Worm (Caenorhabditis elegans) whole organism, L2 larva: ENCODE data around the gene let-711.
A peak's percentile ranks its signal among the peaks of the same experiment; 100 is the strongest.

Source experiments
- C34F6.9 ChIP-seq: fragments of 150-350 bp; optimal IDR thresholded peaks from 2 replicates; lab custom pipeline; 2014; ENCODE audit warnings: missing biosample characterization, missing genetic modification characterization
- F13H6.1 ChIP-seq: sonication (generic microtip); optimal IDR thresholded peaks from 2 replicates; lab custom pipeline; 2016; ENCODE audit warnings: missing genetic modification characterization, missing compliant biosample characterization
- R02D3.7 ChIP-seq: fragments of 150-350 bp; optimal IDR thresholded peaks from 2 replicates; lab custom pipeline; 2014; ENCODE audit warnings: missing biosample characterization, missing genetic modification characterization
- Y55F3AM.14 ChIP-seq: fragments of 200-800 bp; sonication (Bioruptor generic); optimal IDR thresholded peaks from 2 replicates; lab custom pipeline; 2018; ENCODE audit warnings: mild to moderate bottlenecking, missing genetic modification characterization, missing compliant biosample characterization
- ZK546.5 ChIP-seq: sonication (generic microtip); optimal IDR thresholded peaks from 2 replicates; lab custom pipeline; 2017; ENCODE audit warnings: missing biosample characterization, missing genetic modification characterization
- alr-1 ChIP-seq: fragments of 150-350 bp; optimal IDR thresholded peaks from 2 replicates; lab custom pipeline; 2014; ENCODE audit warnings: missing biosample characterization, missing genetic modification characterization
- aly-2 ChIP-seq: fragments of 150-350 bp; optimal IDR thresholded peaks from 2 replicates; lab custom pipeline; 2014; ENCODE audit warnings: missing biosample characterization, missing genetic modification characterization
- ama-1 ChIP-seq: fragments of 150-350 bp; optimal IDR thresholded peaks from 2 replicates; lab custom pipeline; 2018; ENCODE audit warnings: inconsistent platforms
- blmp-1 ChIP-seq: sonication (generic microtip); optimal IDR thresholded peaks from 2 replicates; lab custom pipeline; 2017; ENCODE audit warnings: missing genetic modification characterization, mild to moderate bottlenecking, missing compliant biosample characterization, antibody characterized with exemption, moderate library complexity; ENCODE audit not compliant: insufficient read depth
- ceh-16 ChIP-seq: fragments of 150-350 bp; optimal IDR thresholded peaks from 2 replicates; lab custom pipeline; 2014; ENCODE audit warnings: missing biosample characterization, missing genetic modification characterization
- ceh-82 ChIP-seq: fragments of 150-350 bp; optimal IDR thresholded peaks from 2 replicates; lab custom pipeline; 2014; ENCODE audit warnings: missing biosample characterization, missing genetic modification characterization
- crh-2 ChIP-seq: sonication (generic microtip); optimal IDR thresholded peaks from 2 replicates; lab custom pipeline; 2017; ENCODE audit warnings: missing biosample characterization, missing genetic modification characterization
- dmd-4 ChIP-seq: sonication (generic microtip); optimal IDR thresholded peaks from 2 replicates; lab custom pipeline; 2017; ENCODE audit warnings: missing biosample characterization, missing genetic modification characterization
- egl-27 ChIP-seq: sonication (generic microtip); optimal IDR thresholded peaks from 3 replicates; lab custom pipeline; 2017; ENCODE audit warnings: missing biosample characterization, missing genetic modification reagents, missing genetic modification characterization
- elt-1 ChIP-seq: fragments of 150-350 bp; optimal IDR thresholded peaks from 2 replicates; lab custom pipeline; 2014; ENCODE audit warnings: missing biosample characterization, missing genetic modification characterization
- elt-3 ChIP-seq: sonication (generic microtip); optimal IDR thresholded peaks from 2 replicates; lab custom pipeline; 2017; ENCODE audit warnings: missing biosample characterization, missing genetic modification characterization
- fos-1 ChIP-seq: fragments of 150-350 bp; optimal IDR thresholded peaks from 2 replicates; lab custom pipeline; 2014; ENCODE audit warnings: missing biosample characterization, missing genetic modification characterization
- gmeb-1 ChIP-seq: fragments of 150-350 bp; optimal IDR thresholded peaks from 2 replicates; lab custom pipeline; 2014; ENCODE audit warnings: missing biosample characterization, missing genetic modification characterization
- lin-11 ChIP-seq: fragments of 150-350 bp; sonication (generic microtip); optimal IDR thresholded peaks from 2 replicates; lab custom pipeline; 2014; ENCODE audit warnings: missing biosample characterization, missing genetic modification characterization, inconsistent platforms, mixed read lengths
- lin-13 ChIP-seq: fragments of 150-350 bp; optimal IDR thresholded peaks from 2 replicates; lab custom pipeline; 2014; ENCODE audit warnings: missing biosample characterization, missing genetic modification reagents, missing genetic modification characterization
- lin-39 ChIP-seq: fragments of 150-350 bp; optimal IDR thresholded peaks from 2 replicates; lab custom pipeline; 2014; ENCODE audit warnings: missing biosample characterization, missing genetic modification reagents, missing genetic modification characterization
- lsy-2 ChIP-seq, 2 experiments: fragments of 150-350 bp in 1 of 2; sonication (generic microtip) in 1 of 2; optimal IDR thresholded peaks; 2 replicates each; lab custom pipeline; 2014 to 2017; ENCODE audit warnings: missing biosample characterization in 2 of 2, missing genetic modification characterization in 2 of 2
- mab-5 ChIP-seq: fragments of 150-350 bp; optimal IDR thresholded peaks from 2 replicates; lab custom pipeline; 2014; ENCODE audit warnings: missing biosample characterization, missing genetic modification characterization
- mbf-1 ChIP-seq: sonication (generic microtip); optimal IDR thresholded peaks from 2 replicates; lab custom pipeline; 2017; ENCODE audit warnings: missing biosample characterization, missing genetic modification characterization
- mdl-1 ChIP-seq, 2 experiments: fragments of 150-350 bp in 1 of 2; sonication (generic microtip) in 1 of 2; optimal IDR thresholded peaks; 2 replicates each; lab custom pipeline; 2017; ENCODE audit warnings: missing biosample characterization in 2 of 2, missing genetic modification characterization in 2 of 2
- nhr-10 ChIP-seq: sonication (generic microtip); optimal IDR thresholded peaks from 2 replicates; lab custom pipeline; 2017; ENCODE audit warnings: missing biosample characterization, missing genetic modification characterization
- nhr-11 ChIP-seq: fragments of 150-350 bp; optimal IDR thresholded peaks from 2 replicates; lab custom pipeline; 2014; ENCODE audit warnings: missing biosample characterization, missing genetic modification characterization
- nhr-12 ChIP-seq: fragments of 150-350 bp; optimal IDR thresholded peaks from 2 replicates; lab custom pipeline; 2014; ENCODE audit warnings: missing biosample characterization, missing genetic modification characterization
- nhr-129 ChIP-seq: fragments of 150-350 bp; optimal IDR thresholded peaks from 2 replicates; lab custom pipeline; 2014; ENCODE audit warnings: missing biosample characterization, missing genetic modification characterization
- nhr-21 ChIP-seq: fragments of 150-350 bp; optimal IDR thresholded peaks from 2 replicates; lab custom pipeline; 2014; ENCODE audit warnings: missing biosample characterization, missing genetic modification characterization
- nhr-23 ChIP-seq: fragments of 150-350 bp; optimal IDR thresholded peaks from 2 replicates; lab custom pipeline; 2014; ENCODE audit warnings: missing biosample characterization, missing genetic modification reagents, missing genetic modification characterization
- nhr-237 ChIP-seq: fragments of 150-350 bp; optimal IDR thresholded peaks from 2 replicates; lab custom pipeline; 2014; ENCODE audit warnings: missing biosample characterization, missing genetic modification characterization
- nhr-25 ChIP-seq: fragments of 150-350 bp; sonication (generic microtip); optimal IDR thresholded peaks from 3 replicates; lab custom pipeline; 2014; ENCODE audit warnings: missing biosample characterization, missing genetic modification characterization
- nhr-6 ChIP-seq: fragments of 150-350 bp; optimal IDR thresholded peaks from 2 replicates; lab custom pipeline; 2014; ENCODE audit warnings: missing biosample characterization, missing genetic modification characterization
- nhr-77 ChIP-seq: fragments of 150-350 bp; optimal IDR thresholded peaks from 2 replicates; lab custom pipeline; 2014; ENCODE audit warnings: missing biosample characterization, missing genetic modification characterization
- peb-1 ChIP-seq: fragments of 150-350 bp; optimal IDR thresholded peaks from 2 replicates; lab custom pipeline; 2014; ENCODE audit warnings: missing biosample characterization, missing genetic modification characterization
- sem-4 ChIP-seq: fragments of 150-350 bp; optimal IDR thresholded peaks from 2 replicates; lab custom pipeline; 2014; ENCODE audit warnings: missing biosample characterization, missing genetic modification reagents, missing genetic modification characterization
- skn-1 ChIP-seq: sonication (generic microtip); optimal IDR thresholded peaks from 2 replicates; lab custom pipeline; 2017; ENCODE audit warnings: missing biosample characterization, missing genetic modification characterization
- sma-3 ChIP-seq: sonication (generic microtip); optimal IDR thresholded peaks from 2 replicates; lab custom pipeline; 2016; ENCODE audit warnings: missing genetic modification reagents, missing genetic modification characterization, missing compliant biosample characterization
- sma-9 ChIP-seq, 2 experiments: fragments of 150-350 bp in 1 of 2; sonication (generic microtip) in 1 of 2; optimal IDR thresholded peaks; 2 replicates each; lab custom pipeline; 2014 to 2016; ENCODE audit warnings: missing genetic modification characterization in 2 of 2, mild to moderate bottlenecking in 1 of 2, missing biosample characterization in 1 of 2, missing compliant biosample characterization in 1 of 2, missing genetic modification reagents in 1 of 2, moderate library complexity in 1 of 2
- snpc-4 ChIP-seq: fragments of 150-350 bp; optimal IDR thresholded peaks from 2 replicates; lab custom pipeline; 2014; ENCODE audit warnings: missing biosample characterization, missing genetic modification characterization
- unc-39 ChIP-seq: fragments of 150-350 bp; optimal IDR thresholded peaks from 2 replicates; lab custom pipeline; 2014; ENCODE audit warnings: missing biosample characterization, missing genetic modification characterization
- unc-55 ChIP-seq: fragments of 150-350 bp; sonication (generic microtip); optimal IDR thresholded peaks from 3 replicates; lab custom pipeline; 2014; ENCODE audit warnings: missing biosample characterization, missing genetic modification reagents, missing genetic modification characterization
- unc-62 ChIP-seq: fragments of 150-350 bp; optimal IDR thresholded peaks from 2 replicates; lab custom pipeline; 2014; ENCODE audit warnings: missing biosample characterization, missing genetic modification reagents, missing genetic modification characterization
- zag-1 ChIP-seq: fragments of 150-350 bp; optimal IDR thresholded peaks from 2 replicates; lab custom pipeline; 2014; ENCODE audit warnings: missing biosample characterization, missing genetic modification characterization
- ztf-1 ChIP-seq: fragments of 200-800 bp; sonication (Bioruptor generic); conservative IDR thresholded peaks from 2 replicates; pipeline ENCODE4 v1.3.6; 2022; ENCODE audit warnings: missing genetic modification characterization, missing compliant biosample characterization
- ztf-11 ChIP-seq: sonication (generic microtip); optimal IDR thresholded peaks from 2 replicates; lab custom pipeline; 2017; ENCODE audit warnings: missing biosample characterization, missing genetic modification characterization
- ztf-4 ChIP-seq: fragments of 150-350 bp; optimal IDR thresholded peaks from 2 replicates; lab custom pipeline; 2014; ENCODE audit warnings: missing biosample characterization, missing genetic modification characterization

The let-711 gene

ce11 chrIII:6971662-6972284 is 25.3 kb downstream of the let-711 start, which contains the start of the genes eef-1A.1 and rfc-4:
Gene eef-1A.1 (minus strand): TSS chrIII:6971712.
Gene rfc-4 (plus strand): TSS chrIII:6972253.
- TF ChIP-seq unc-55 (GFP tag; lab: Kevin White, UChicago), result peak; percentile 99
- TF ChIP-seq mdl-1 (tag; optimal IDR thresholded peaks at IDR 0.05; lab: Kevin White, UChicago), result peak in 1 of 2 experiments; percentile 78
- peak; percentile 55 for TF ChIP-seq egl-27 (tag; lab: Kevin White, UChicago)
- TF ChIP-seq fos-1 (tag; lab: Kevin White, UChicago), result peak; percentile 98
- no peak for TF ChIP-seq alr-1 (tag; lab: Kevin White, UChicago)
- TF ChIP-seq elt-1 (tag; lab: Kevin White, UChicago), result no peak
- TF ChIP-seq peb-1 (tag; lab: Kevin White, UChicago), result no peak
- peak; percentile 100 for TF ChIP-seq C34F6.9 (tag; lab: Kevin White, UChicago)
- no peak for TF ChIP-seq mbf-1 (tag; lab: Kevin White, UChicago)
- TF ChIP-seq sma-9 (GFP tag; optimal IDR thresholded peaks at IDR 0.05; lab: Kevin White, UChicago), result peak; percentile 93
- TF ChIP-seq sma-9 (tag; optimal IDR thresholded peaks at IDR 0.05; lab: Kevin White, UChicago), result no peak
- no peak for TF ChIP-seq unc-39 (tag; lab: Kevin White, UChicago)
- TF ChIP-seq mab-5, result peak; percentile 92
- TF ChIP-seq snpc-4, result peak; percentile 86
- no peak for TF ChIP-seq elt-3
- peak; percentile 97 for TF ChIP-seq nhr-6
- peak; percentile 87 for TF ChIP-seq ceh-16 (tag; lab: Kevin White, UChicago)
- peak; percentile 68 for TF ChIP-seq nhr-12 (tag; lab: Kevin White, UChicago)
- no peak for TF ChIP-seq nhr-23 (tag; lab: Kevin White, UChicago)
- peak; percentile 98 for TF ChIP-seq crh-2 (tag; lab: Kevin White, UChicago)
- peak; percentile 87 for TF ChIP-seq F13H6.1 (tag; lab: Kevin White, UChicago)
- no peak for TF ChIP-seq unc-62 (GFP tag; lab: Kevin White, UChicago)
- no peak for TF ChIP-seq dmd-4 (tag; lab: Kevin White, UChicago)
- TF ChIP-seq sma-3 (GFP tag; lab: Kevin White, UChicago), result peak; percentile 98
- TF ChIP-seq aly-2 (tag; lab: Kevin White, UChicago), result no peak
- peak; percentile 97 for TF ChIP-seq lin-13 (GFP tag; lab: Kevin White, UChicago)
- peak; percentile 95 for TF ChIP-seq nhr-21 (tag; lab: Kevin White, UChicago)
- TF ChIP-seq ztf-1 (GFP tag; lab: Robert Waterston, UW), result no peak
- peak; percentile 79 for TF ChIP-seq R02D3.7 (tag; lab: Kevin White, UChicago)
- peak; percentile 18 for TF ChIP-seq nhr-10 (tag; lab: Kevin White, UChicago)
- TF ChIP-seq ztf-11 (tag; lab: Kevin White, UChicago), result no peak
- peak; percentile 88 for TF ChIP-seq ztf-4 (tag; lab: Kevin White, UChicago)
- TF ChIP-seq skn-1 (tag; lab: Kevin White, UChicago), result peak; percentile 91
- peak; percentile 98 for TF ChIP-seq lin-11 (tag; lab: Kevin White, UChicago)
- TF ChIP-seq nhr-237, result peak; percentile 47
- peak; percentile 83 for TF ChIP-seq zag-1 (tag; lab: Kevin White, UChicago)
- TF ChIP-seq ceh-82 (tag; lab: Kevin White, UChicago), result peak; percentile 81
- TF ChIP-seq Y55F3AM.14 (GFP tag; lab: Kevin White, UChicago), result peak; percentile 88
- TF ChIP-seq lsy-2 (tag; optimal IDR thresholded peaks at IDR 0.05; lab: Kevin White, UChicago), result peak; percentile 98 to 100
- TF ChIP-seq ama-1 (lab: Kevin White, UChicago), result peak; percentile 90
- TF ChIP-seq blmp-1 (tag; lab: Kevin White, UChicago), result peak; percentile 86
- TF ChIP-seq nhr-11 (tag; lab: Kevin White, UChicago), result no peak
- peak; percentile 97 for TF ChIP-seq gmeb-1 (tag; lab: Kevin White, UChicago)
- TF ChIP-seq lin-39 (tag; lab: Kevin White, UChicago), result no peak
- TF ChIP-seq sem-4 (tag; lab: Kevin White, UChicago), result peak; percentile 96
- TF ChIP-seq nhr-129 (tag; lab: Kevin White, UChicago), result peak; percentile 99
- peak; percentile 71 for TF ChIP-seq nhr-77 (tag; lab: Kevin White, UChicago)
- peak; percentile 98 for TF ChIP-seq ZK546.5 (tag; lab: Kevin White, UChicago)
- peak; percentile 98 for TF ChIP-seq nhr-25 (tag; lab: Kevin White, UChicago)
- TF ChIP-seq, all 48 proteins: peak for 34
